Fruit fly (Drosophila melanogaster): ENCODE data around the gene gny.

gny gene

DNA sequence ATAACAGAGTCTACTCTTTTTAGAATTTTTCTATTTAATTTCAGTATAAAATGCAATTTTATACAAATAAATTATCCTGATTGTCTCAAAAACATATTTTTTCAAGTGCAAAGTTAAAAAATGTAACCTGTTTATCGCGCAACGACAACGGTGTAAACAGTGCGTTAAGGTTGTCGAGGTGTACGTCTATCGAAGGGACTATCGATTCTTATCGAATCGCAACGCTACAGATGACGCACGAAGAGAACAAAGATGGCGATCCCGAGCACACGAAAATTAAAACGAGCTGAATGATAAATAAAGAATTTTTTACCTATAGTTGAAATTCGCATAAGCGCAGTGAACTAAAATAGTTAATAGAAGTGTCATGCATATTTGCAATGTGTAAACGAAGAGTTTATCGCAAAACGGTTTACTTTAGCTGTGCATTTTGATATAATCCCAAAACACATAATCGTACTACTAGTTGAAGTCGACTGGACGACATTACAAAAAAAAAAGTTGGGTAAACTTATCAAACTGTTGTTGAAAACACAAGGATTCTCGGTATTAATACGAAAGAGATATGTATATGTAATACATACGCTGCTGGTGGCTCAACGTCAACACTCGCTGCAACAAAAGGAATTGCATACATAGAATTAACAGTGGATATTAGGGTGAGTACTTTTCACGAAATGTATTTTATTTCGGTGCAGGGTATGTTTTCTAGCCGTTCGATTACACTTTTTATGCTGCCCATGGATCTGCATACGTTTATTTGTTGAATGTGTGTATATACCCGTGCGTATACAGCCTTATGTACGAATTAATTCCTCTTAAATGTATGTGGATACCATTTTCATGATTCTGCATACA, 8.2 kb downstream of the gny start, which contains the start of gene da (continued):
- TF ChIP-seq CG7928 (GFP tag; optimal IDR thresholded peaks at IDR 0.05) = no peak
- TF ChIP-seq Fer2 (tag; optimal IDR thresholded peaks at IDR 0.05) = peak; percentile 1
- no peak for TF ChIP-seq CG10147 (GFP tag; optimal IDR thresholded peaks at IDR 0.05)
- TF ChIP-seq HLH3B (GFP tag; IDR thresholded peaks at IDR 0.05) = peak; percentile 52
- TF ChIP-seq en (GFP tag; optimal IDR thresholded peaks at IDR 0.05) = no peak
- TF ChIP-seq lilli (GFP tag; optimal IDR thresholded peaks at IDR 0.05) = peak; percentile 70
- no peak for TF ChIP-seq CG6654 (GFP tag; optimal IDR thresholded peaks at IDR 0.05)
- no peak for TF ChIP-seq Vsx1 (GFP tag; optimal IDR thresholded peaks at IDR 0.05)
- TF ChIP-seq CG7963 (GFP tag; IDR thresholded peaks at IDR 0.05; ENCODE audit: partially characterized antibody) = peak; percentile 44; the same call in 1 of the 3 replicates
- no peak; the same call in 1 of the 2 replicates for TF ChIP-seq seq (GFP tag; IDR thresholded peaks at IDR 0.05)
- TF ChIP-seq wor (GFP tag; IDR thresholded peaks at IDR 0.05) = no peak
- TF ChIP-seq CG1602 (GFP tag; optimal IDR thresholded peaks at IDR 0.05) = peak; percentile 36
- TF ChIP-seq CG13775 (GFP tag; optimal IDR thresholded peaks at IDR 0.05) = peak; percentile 49
- TF ChIP-seq Hr39 (optimal IDR thresholded peaks at IDR 0.05) = no peak
- TF ChIP-seq org-1 (GFP tag; optimal IDR thresholded peaks at IDR 0.05) = no peak
- no peak; the same call in 1 of the 2 replicates for TF ChIP-seq CG32772 (GFP tag; IDR thresholded peaks at IDR 0.05)
- TF ChIP-seq sens (GFP tag) = peak; percentile 94
- TF ChIP-seq usp (GFP tag; optimal IDR thresholded peaks at IDR 0.05) = no peak
- peak; percentile 68 for TF ChIP-seq az2 (GFP tag; optimal IDR thresholded peaks at IDR 0.05)
- TF ChIP-seq E2f2 (GFP tag; IDR thresholded peaks at IDR 0.05) = peak; percentile 47; the same call in 1 of the 2 replicates
- TF ChIP-seq toy (GFP tag; IDR thresholded peaks at IDR 0.05) = no peak
- peak; percentile 43 for TF ChIP-seq CG9437 (GFP tag; optimal IDR thresholded peaks at IDR 0.05)
- peak; percentile 74 for TF ChIP-seq slbo (GFP tag; IDR thresholded peaks at IDR 0.05)
- TF ChIP-seq gt (GFP tag; IDR thresholded peaks at IDR 0.05) = no peak
- no peak for TF ChIP-seq CG12769 (tag; optimal IDR thresholded peaks at IDR 0.05)
- no peak for TF ChIP-seq ATbp (GFP tag; optimal IDR thresholded peaks at IDR 0.05)
- peak; percentile 50; the same call in 1 of the 3 replicates for TF ChIP-seq knrl (GFP tag; IDR thresholded peaks at IDR 0.05; ENCODE audit: partially characterized antibody)
- TF ChIP-seq grn (GFP tag; optimal IDR thresholded peaks at IDR 0.05) = peak; percentile 34
- TF ChIP-seq CG2116 (GFP tag; optimal IDR thresholded peaks at IDR 0.05) = peak; percentile 99
- TF ChIP-seq abd-A (tag; optimal IDR thresholded peaks at IDR 0.05) = no peak
- TF ChIP-seq Camta (GFP tag; optimal IDR thresholded peaks at IDR 0.05) = peak; percentile 74
- TF ChIP-seq Dp (GFP tag; optimal IDR thresholded peaks at IDR 0.05) = peak; percentile 14
- peak; percentile 46; the same call in 2 of the 4 replicates for TF ChIP-seq Dll (GFP tag; IDR thresholded peaks at IDR 0.05; ENCODE audit: partially characterized antibody)
- TF ChIP-seq CG17385 (GFP tag; optimal IDR thresholded peaks at IDR 0.05) = peak; percentile 26
- TF ChIP-seq pnt (GFP tag; optimal IDR thresholded peaks at IDR 0.05) = peak; percentile 26
- TF ChIP-seq CG4730 (GFP tag; IDR thresholded peaks at IDR 0.05) = no peak
- peak; percentile 63 for TF ChIP-seq Atf6 (GFP tag; IDR thresholded peaks at IDR 0.05)
- peak; percentile 52 for TF ChIP-seq Nf-YC (tag; optimal IDR thresholded peaks at IDR 0.05)
- TF ChIP-seq CG2199 (GFP tag; IDR thresholded peaks at IDR 0.05) = 0 out of 3 replicates have a peak, but pooled peaks have one; percentile 68
- TF ChIP-seq CG3838 (GFP tag; optimal IDR thresholded peaks at IDR 0.05) = no peak
- TF ChIP-seq CG12071 (GFP tag; optimal IDR thresholded peaks at IDR 0.05) = no peak
- peak; percentile 73 for TF ChIP-seq Xbp1 (GFP tag; optimal IDR thresholded peaks at IDR 0.05)
- TF ChIP-seq CG15479 (GFP tag; optimal IDR thresholded peaks at IDR 0.05) = peak; percentile 81
- TF ChIP-seq CG9215 (GFP tag; IDR thresholded peaks at IDR 0.05) = no peak
- no peak for TF ChIP-seq cato (GFP tag; optimal IDR thresholded peaks at IDR 0.05; ENCODE audit: borderline replicate concordance)
- TF ChIP-seq CG10209 (GFP tag; optimal IDR thresholded peaks at IDR 0.05) = peak; percentile 52
- peak; percentile 47; the same call in 1 of the 3 replicates for TF ChIP-seq Opbp (GFP tag; IDR thresholded peaks at IDR 0.05; ENCODE audit: partially characterized antibody)
- TF ChIP-seq HmgZ (tag; optimal IDR thresholded peaks at IDR 0.05) = peak; percentile 41
- peak; percentile 63 for TF ChIP-seq CG2678 (tag; optimal IDR thresholded peaks at IDR 0.05)
